Fruit fly (Drosophila melanogaster): ENCODE measurements around the gene CG42831.
A peak's percentile ranks its signal among the peaks of the same experiment; 100 is the strongest.

DNA sequence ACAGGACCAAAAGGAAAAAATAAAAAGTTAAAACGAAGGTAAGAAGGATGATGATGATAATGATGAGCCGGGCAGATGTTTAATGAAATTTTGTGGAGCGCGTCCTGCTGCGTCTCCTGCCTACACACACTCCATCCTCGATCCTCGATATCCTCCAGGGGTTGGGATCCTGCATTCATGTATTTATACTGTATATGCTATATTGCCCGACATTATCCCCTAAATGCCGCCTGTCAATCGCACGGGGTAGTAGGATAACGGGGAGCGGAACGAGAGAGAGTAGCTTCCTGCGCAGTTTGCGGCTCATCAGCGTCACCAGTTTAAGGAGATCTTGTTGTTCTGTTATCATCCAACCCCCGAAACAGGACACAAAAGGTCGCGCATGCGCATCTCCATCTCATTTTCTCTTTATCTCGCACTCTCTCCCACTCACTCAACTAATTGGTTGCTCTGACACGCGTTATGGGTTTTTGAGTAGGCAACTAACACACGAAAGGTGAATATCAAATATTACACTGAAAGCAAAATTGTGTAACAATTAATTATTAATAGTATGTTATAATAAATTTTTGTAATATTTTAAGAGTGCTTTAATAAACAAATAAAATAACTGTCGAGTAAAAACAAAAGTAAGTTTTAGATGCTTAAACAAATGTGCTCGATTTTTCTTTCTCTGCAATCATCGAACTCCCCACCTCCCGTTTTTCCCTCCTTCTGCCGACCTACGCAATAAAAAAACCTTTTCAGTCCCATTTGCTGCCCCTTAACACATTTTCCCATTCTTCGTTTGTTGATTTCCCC, 45.2 kb upstream of the CG42831 start:
- TF ChIP-seq ey (GFP tag; optimal IDR thresholded peaks at IDR 0.05) (no peak), HLH106 (tag; optimal IDR thresholded peaks at IDR 0.05) (no peak), N (GFP tag; optimal IDR thresholded peaks at IDR 0.05) (no peak), usp (GFP tag; optimal IDR thresholded peaks at IDR 0.05) (no peak), Hnf4 (GFP tag; optimal IDR thresholded peaks at IDR 0.05) (no peak), rgr (GFP tag; optimal IDR thresholded peaks at IDR 0.05) (no peak), Hr83 (GFP tag; optimal IDR thresholded peaks at IDR 0.05; ENCODE audit: poor library complexity, severe bottlenecking) (no peak), OdsH (GFP tag; optimal IDR thresholded peaks at IDR 0.05) (peak; percentile 3), CG32264 (GFP tag; optimal IDR thresholded peaks at IDR 0.05) (no peak)
